Worm (Caenorhabditis elegans) whole organism, L4 larva: ENCODE measurements around the gene slc-17.3.

Experiments used
- F10B5.3 ChIP-seq: sonication (generic microtip); optimal IDR thresholded peaks from 2 replicates; lab custom pipeline; 2016; ENCODE audit warnings: mild to moderate bottlenecking, missing genetic modification characterization, missing compliant biosample characterization
- F26F4.8 ChIP-seq: fragments of 200-800 bp; sonication (Bioruptor generic); conservative IDR thresholded peaks from 2 replicates; pipeline ENCODE4 v1.3.6; 2022; ENCODE audit warnings: missing genetic modification characterization, missing compliant biosample characterization
- F37D6.2 ChIP-seq: sonication (generic microtip); optimal IDR thresholded peaks from 2 replicates; lab custom pipeline; 2016; ENCODE audit warnings: mild to moderate bottlenecking, missing genetic modification characterization, missing compliant biosample characterization
- T26A8.4 ChIP-seq: fragments of 200-800 bp; sonication (Bioruptor generic); IDR thresholded peaks from 2 replicates; pipeline ENCODE4 v1.3.6; 2022; ENCODE audit warnings: missing genetic modification characterization, missing compliant biosample characterization
- Y105C5A.15 ChIP-seq: fragments of 200-800 bp; sonication (Bioruptor generic); IDR thresholded peaks from 2 replicates; pipeline ENCODE4 v1.3.6; 2022; ENCODE audit warnings: missing genetic modification characterization, missing compliant biosample characterization
- Y48G9A.11 ChIP-seq: fragments of 200-800 bp; sonication (Bioruptor generic); IDR thresholded peaks from 2 replicates; pipeline ENCODE4 v1.3.6; 2022; ENCODE audit warnings: missing genetic modification reagents, missing genetic modification characterization, missing compliant biosample characterization
- ZK337.2 ChIP-seq: fragments of 200-800 bp; sonication (Bioruptor generic); IDR thresholded peaks from 2 replicates; pipeline ENCODE4 v1.3.6; 2022; ENCODE audit warnings: missing genetic modification reagents, missing genetic modification characterization, missing compliant biosample characterization
- ZK546.5 ChIP-seq, 2 experiments: sonication (generic microtip); optimal IDR thresholded peaks; 2 replicates each; lab custom pipeline; 2017; ENCODE audit warnings: missing biosample characterization in 2 of 2, missing genetic modification characterization in 2 of 2
- ceh-32 ChIP-seq: sonication (generic microtip); optimal IDR thresholded peaks from 2 replicates; lab custom pipeline; 2016; ENCODE audit warnings: mild to moderate bottlenecking, missing genetic modification characterization, missing compliant biosample characterization; ENCODE audit not compliant: poor library complexity
- ceh-44 ChIP-seq: fragments of 200-800 bp; sonication (Bioruptor generic); IDR thresholded peaks from 2 replicates; pipeline ENCODE4 v1.3.6; 2022; ENCODE audit warnings: missing genetic modification reagents, missing genetic modification characterization, missing compliant biosample characterization
- ceh-62 ChIP-seq: sonication (generic microtip); optimal IDR thresholded peaks from 2 replicates; lab custom pipeline; 2017; ENCODE audit warnings: missing biosample characterization, missing genetic modification characterization
- ctbp-1 ChIP-seq: fragments of 200-800 bp; sonication (Bioruptor generic); IDR thresholded peaks from 2 replicates; pipeline ENCODE4 v1.3.6; 2022; ENCODE audit warnings: missing genetic modification reagents, missing genetic modification characterization, missing compliant biosample characterization
- daf-8 ChIP-seq: fragments of 200-800 bp; sonication (Bioruptor generic); IDR thresholded peaks from 2 replicates; pipeline ENCODE4 v1.3.6; 2022; ENCODE audit warnings: missing genetic modification characterization, missing compliant biosample characterization
- dmd-9 ChIP-seq: fragments of 200-800 bp; sonication (Bioruptor generic); IDR thresholded peaks from 2 replicates; pipeline ENCODE4 v1.3.6; 2022; ENCODE audit warnings: missing genetic modification reagents, missing genetic modification characterization, missing compliant biosample characterization
- egl-43 ChIP-seq: fragments of 200-800 bp; sonication (Bioruptor generic); IDR thresholded peaks from 2 replicates; pipeline ENCODE4 v1.3.6; 2022; ENCODE audit warnings: missing genetic modification reagents, missing genetic modification characterization, missing compliant biosample characterization
- hif-1 ChIP-seq, 2 experiments: sonication (generic microtip); optimal IDR thresholded peaks; 2 replicates each; lab custom pipeline; 2016 to 2017; ENCODE audit warnings: missing compliant biosample characterization in 2 of 2, missing genetic modification characterization in 2 of 2, missing genetic modification reagents in 2 of 2, missing genotype in 2 of 2, mild to moderate bottlenecking in 1 of 2
- hlh-11 ChIP-seq: fragments of 200-800 bp; sonication (Bioruptor generic); optimal IDR thresholded peaks from 2 replicates; lab custom pipeline; 2018; ENCODE audit warnings: mild to moderate bottlenecking, missing genetic modification characterization, missing compliant biosample characterization
- hlh-30 ChIP-seq: sonication (generic microtip); optimal IDR thresholded peaks from 2 replicates; lab custom pipeline; 2017; ENCODE audit warnings: antibody characterized with exemption, mild to moderate bottlenecking, missing genetic modification characterization, missing compliant biosample characterization; ENCODE audit not compliant: insufficient read depth
- lin-29 ChIP-seq: fragments of 200-800 bp; sonication (Bioruptor generic); IDR thresholded peaks from 2 replicates; pipeline ENCODE4 v1.3.6; 2022; ENCODE audit warnings: missing genetic modification reagents, missing genetic modification characterization, missing compliant biosample characterization
- lin-38 ChIP-seq: fragments of 200-800 bp; sonication (Bioruptor generic); IDR thresholded peaks from 2 replicates; pipeline ENCODE4 v1.3.6; 2022; ENCODE audit warnings: missing genetic modification reagents, missing genetic modification characterization, missing compliant biosample characterization
- madf-9 ChIP-seq: fragments of 200-800 bp; sonication (Bioruptor generic); conservative IDR thresholded peaks from 2 replicates; pipeline ENCODE4 v1.3.6; 2022; ENCODE audit warnings: missing genetic modification reagents, missing genetic modification characterization, missing compliant biosample characterization
- mdl-1 ChIP-seq, 2 experiments: fragments of 150-350 bp in 1 of 2; sonication (generic microtip) in 1 of 2; optimal IDR thresholded peaks; 2 replicates each; lab custom pipeline; 2014 to 2017; ENCODE audit warnings: missing biosample characterization in 2 of 2, missing genetic modification characterization in 2 of 2
- mep-1 ChIP-seq: fragments of 150-350 bp; sonication (generic microtip); optimal IDR thresholded peaks from 3 replicates; lab custom pipeline; 2014; ENCODE audit warnings: missing biosample characterization, missing genetic modification characterization
- mes-2 ChIP-seq: sonication (generic microtip); optimal IDR thresholded peaks from 2 replicates; lab custom pipeline; 2016; ENCODE audit warnings: missing genotype, mild to moderate bottlenecking, missing genetic modification characterization, missing compliant biosample characterization; ENCODE audit not compliant: poor library complexity, severe bottlenecking
- mxl-3 ChIP-seq: fragments of 200-800 bp; sonication (Bioruptor generic); optimal IDR thresholded peaks from 2 replicates; lab custom pipeline; 2018; ENCODE audit warnings: mild to moderate bottlenecking, missing genetic modification characterization, missing compliant biosample characterization
- nhr-10 ChIP-seq: fragments of 150-350 bp; optimal IDR thresholded peaks from 2 replicates; lab custom pipeline; 2014; ENCODE audit warnings: missing biosample characterization, missing genetic modification characterization
- nhr-11 ChIP-seq: fragments of 150-350 bp; optimal IDR thresholded peaks from 2 replicates; lab custom pipeline; 2014; ENCODE audit warnings: missing biosample characterization, missing genetic modification characterization
- nhr-25 ChIP-seq: sonication (generic microtip); optimal IDR thresholded peaks from 2 replicates; lab custom pipeline; 2017; ENCODE audit warnings: missing genetic modification characterization, mild to moderate bottlenecking, missing compliant biosample characterization, antibody characterized with exemption, moderate library complexity, borderline replicate concordance; ENCODE audit not compliant: insufficient read depth
- nhr-48 ChIP-seq: sonication (generic microtip); optimal IDR thresholded peaks from 2 replicates; lab custom pipeline; 2016; ENCODE audit warnings: mild to moderate bottlenecking, missing genetic modification characterization, missing compliant biosample characterization
- nhr-6 ChIP-seq: fragments of 150-350 bp; optimal IDR thresholded peaks from 2 replicates; lab custom pipeline; 2014; ENCODE audit warnings: missing biosample characterization, missing genetic modification characterization
- pha-4 ChIP-seq, 2 experiments: fragments of 150-350 bp in 1 of 2; fragments of 200-800 bp in 1 of 2; sonication (Bioruptor generic) in 1 of 2; IDR thresholded peaks in 1 of 2; optimal IDR thresholded peaks in 1 of 2; 2 replicates each; pipeline versions ENCODE4 v1.3.6 to Lab custom; 2014 to 2022; ENCODE audit warnings: missing genetic modification characterization in 2 of 2, missing genetic modification reagents in 2 of 2, missing biosample characterization in 1 of 2, missing compliant biosample characterization in 1 of 2
- pqm-1 ChIP-seq: sonication (generic microtip); optimal IDR thresholded peaks from 2 replicates; lab custom pipeline; 2017; ENCODE audit warnings: missing biosample characterization, missing genetic modification characterization
- rbr-2 ChIP-seq: sonication (generic microtip); optimal IDR thresholded peaks from 2 replicates; lab custom pipeline; 2016; ENCODE audit warnings: missing genotype, missing genetic modification characterization, missing compliant biosample characterization
- set-16 ChIP-seq: fragments of 200-800 bp; sonication (Bioruptor generic); IDR thresholded peaks from 2 replicates; pipeline ENCODE4 v1.3.6; 2022; ENCODE audit warnings: missing genetic modification reagents, missing genetic modification characterization, missing compliant biosample characterization
- skn-1 ChIP-seq: fragments of 150-350 bp; optimal IDR thresholded peaks from 2 replicates; lab custom pipeline; 2014; ENCODE audit warnings: missing biosample characterization, missing genetic modification characterization
- snpc-1.2 ChIP-seq: fragments of 200-800 bp; sonication (Bioruptor generic); IDR thresholded peaks from 2 replicates; pipeline ENCODE4 v1.3.6; 2022; ENCODE audit warnings: missing genetic modification reagents, missing genetic modification characterization, missing compliant biosample characterization
- spr-3 ChIP-seq: fragments of 200-800 bp; sonication (Bioruptor generic); optimal IDR thresholded peaks from 2 replicates; lab custom pipeline; 2018; ENCODE audit warnings: mild to moderate bottlenecking, missing genetic modification characterization, missing compliant biosample characterization
- unc-62 ChIP-seq, 3 experiments: fragments of 150-350 bp in 1 of 3; sonication (generic microtip); optimal IDR thresholded peaks in 2 of 3; peaks in 1 of 3; 1 replicate in 1 of 3; 2 replicates in 2 of 3; lab custom pipeline; 2014 to 2017; ENCODE audit warnings: missing biosample characterization in 3 of 3, missing genetic modification characterization in 3 of 3, missing genetic modification reagents in 3 of 3, missing genotype in 1 of 3
- vab-7 ChIP-seq: fragments of 200-800 bp; sonication (Bioruptor generic); IDR thresholded peaks from 2 replicates; pipeline ENCODE4 v1.3.6; 2022; ENCODE audit warnings: missing genetic modification reagents, missing genetic modification characterization, missing compliant biosample characterization
- zfp-2 ChIP-seq: sonication (generic microtip); optimal IDR thresholded peaks from 2 replicates; lab custom pipeline; 2016; ENCODE audit warnings: mild to moderate bottlenecking, missing genetic modification characterization, missing compliant biosample characterization
- zip-11 ChIP-seq: fragments of 200-800 bp; sonication (Bioruptor generic); IDR thresholded peaks from 2 replicates; pipeline ENCODE4 v1.3.6; 2022; ENCODE audit warnings: missing genetic modification characterization, missing compliant biosample characterization
- zip-2 ChIP-seq: fragments of 150-350 bp; optimal IDR thresholded peaks from 2 replicates; lab custom pipeline; 2014; ENCODE audit warnings: missing biosample characterization, missing genetic modification characterization
- ztf-11 ChIP-seq: fragments of 150-350 bp; optimal IDR thresholded peaks from 2 replicates; lab custom pipeline; 2014; ENCODE audit warnings: missing biosample characterization, missing genetic modification characterization

slc-17.3 gene

ce11 chrIII:7893224-7893623 is 28.1 kb upstream of the slc-17.3 start:
- TF ChIP-seq madf-9 (GFP tag; lab: Robert Waterston, UW) (no peak), mxl-3 (no peak), zfp-2 (tag; lab: Kevin White, UChicago) (no peak), lin-38 (GFP tag; lab: Robert Waterston, UW) (no peak), mes-2 (tag; lab: Kevin White, UChicago) (no peak), zip-2 (tag; lab: Kevin White, UChicago) (no peak), nhr-48 (tag; lab: Kevin White, UChicago) (no peak)

- TF ChIP-seq hlh-30 (tag; lab: Kevin White, UChicago) (peak; percentile 12), unc-62 (GFP tag; optimal IDR thresholded peaks at IDR 0.05 in 1 of 2; lab: Kevin White, UChicago) (peak in 1 of 2 experiments; percentile 79), unc-62 (tag; optimal IDR thresholded peaks at IDR 0.05; lab: Kevin White, UChicago) (no peak), nhr-10 (tag; lab: Kevin White, UChicago) (no peak)
Observed at ce11 chrIII:7892333-7892732, 27.2 kb upstream of the slc-17.3 start.

- TF ChIP-seq ceh-32 (tag; lab: Kevin White, UChicago) (no peak), ctbp-1 (GFP tag; lab: Robert Waterston, UW) (peak; percentile 57), unc-62 (GFP tag; optimal IDR thresholded peaks at IDR 0.05 in 1 of 2; lab: Kevin White, UChicago) (no peak), unc-62 (tag; optimal IDR thresholded peaks at IDR 0.05; lab: Kevin White, UChicago) (no peak), egl-43 (no peak), zip-11 (GFP tag; lab: Robert Waterston, UW) (no peak), skn-1 (no peak), rbr-2 (tag; lab: Kevin White, UChicago) (peak; percentile 78), set-16 (GFP tag; lab: Robert Waterston, UW) (no peak; the same call in 1 of the 2 replicates), nhr-48 (tag; lab: Kevin White, UChicago) (peak; percentile 31), vab-7 (GFP tag; lab: Robert Waterston, UW) (no peak), pqm-1 (tag; lab: Kevin White, UChicago) (peak; percentile 48), nhr-25 (tag; lab: Kevin White, UChicago) (peak; percentile 85), T26A8.4 (GFP tag; lab: Robert Waterston, UW) (peak; percentile 18; the same call in 1 of the 2 replicates), ZK337.2 (no peak), ceh-44 (no peak), F26F4.8 (no peak), ZK546.5 (tag; optimal IDR thresholded peaks at IDR 0.05; lab: Kevin White, UChicago) (no peak), ztf-11 (tag; lab: Kevin White, UChicago) (no peak), hif-1 (tag; optimal IDR thresholded peaks at IDR 0.05; lab: Kevin White, UChicago) (peak in 1 of 2 experiments; percentile 68), snpc-1.2 (GFP tag; lab: Robert Waterston, UW) (no peak), nhr-6 (peak; percentile 47), Y105C5A.15 (GFP tag; lab: Robert Waterston, UW) (no peak), F37D6.2 (no peak), Y48G9A.11 (GFP tag; lab: Robert Waterston, UW) (no peak), hlh-11 (tag; lab: Kevin White, UChicago) (peak; percentile 91), ceh-62 (tag; lab: Kevin White, UChicago) (no peak), mdl-1 (tag; optimal IDR thresholded peaks at IDR 0.05; lab: Kevin White, UChicago) (peak; percentile 68 to 94), F10B5.3 (no peak), mes-2 (tag; lab: Kevin White, UChicago) (peak; percentile 72), spr-3 (GFP tag; lab: Kevin White, UChicago) (no peak), mxl-3 (peak; percentile 98), nhr-11 (tag; lab: Kevin White, UChicago) (peak; percentile 78), pha-4 (GFP tag; IDR thresholded peaks at IDR 0.05; lab: Robert Waterston, UW) (no peak; the same call in 1 of the 2 replicates), pha-4 (tag; optimal IDR thresholded peaks at IDR 0.05; lab: Kevin White, UChicago) (peak; percentile 63), daf-8 (GFP tag; lab: Robert Waterston, UW) (no peak), mep-1 (peak; percentile 88), dmd-9 (no peak), nhr-10 (tag; lab: Kevin White, UChicago) (peak; percentile 45), lin-29 (GFP tag; lab: Robert Waterston, UW) (no peak)
Observed at ce11 chrIII:7891573-7892306, 26.7 kb upstream of the slc-17.3 start, which contains the start of the genes ZK688.5 and fahd-1. TSS of gene ZK688.5 (minus strand) at chrIII:7891623. TSS of gene fahd-1 (plus strand) at chrIII:7892256.
